Fruit fly (Drosophila melanogaster) whole organism, embryonic: ENCODE results near the gene CG31431.
A peak's percentile ranks its signal among the peaks of the same experiment; 100 is the strongest.

ENCODE experiments used
- Antp ChIP-seq: fragments of 200-800 bp; sonication (Bioruptor generic); optimal IDR thresholded peaks from 3 replicates; lab custom pipeline; 2016; ENCODE audit warnings: missing biosample characterization, missing genetic modification characterization
- Atf6 ChIP-seq: fragments of 200-800 bp; sonication (Bioruptor generic); IDR thresholded peaks from 2 replicates; pipeline ENCODE4 v1.3.6; 2022; ENCODE audit warnings: missing biosample characterization, missing genetic modification characterization
- CG1024 ChIP-seq: fragments of 200-800 bp; sonication (Bioruptor generic); IDR thresholded peaks from 2 replicates; pipeline ENCODE4 v1.3.6; 2022; ENCODE audit warnings: missing biosample characterization, missing genetic modification characterization
- CG10267 ChIP-seq: fragments of 200-800 bp; sonication (Bioruptor generic); optimal IDR thresholded peaks from 2 replicates; lab custom pipeline; 2018; ENCODE audit warnings: missing biosample characterization, mild to moderate bottlenecking, missing genetic modification characterization, moderate library complexity
- CG11093 ChIP-seq: fragments of 200-800 bp; sonication (Bioruptor generic); IDR thresholded peaks from 3 replicates; pipeline ENCODE4 v1.3.6; 2022; ENCODE audit warnings: missing biosample characterization, missing genetic modification characterization
- CG13287 ChIP-seq: fragments of 200-800 bp; sonication (Bioruptor generic); IDR thresholded peaks from 2 replicates; pipeline ENCODE4 v1.3.6; 2022; ENCODE audit warnings: missing biosample characterization, missing genetic modification characterization; ENCODE audit not compliant: partially characterized antibody
- CG16779 ChIP-seq: fragments of 200-800 bp; sonication (Bioruptor generic); IDR thresholded peaks from 2 replicates; pipeline ENCODE4 v1.3.6; 2022; ENCODE audit warnings: missing biosample characterization, missing genetic modification characterization
- CG17359 ChIP-seq: fragments of 200-800 bp; sonication (Bioruptor generic); optimal IDR thresholded peaks from 3 replicates; lab custom pipeline; 2018; ENCODE audit warnings: missing biosample characterization, mild to moderate bottlenecking, missing genetic modification characterization, moderate library complexity
- CG42726 ChIP-seq: fragments of 200-800 bp; sonication (Bioruptor generic); IDR thresholded peaks from 2 replicates; pipeline ENCODE4 v1.3.6; 2022; ENCODE audit warnings: missing biosample characterization, missing genetic modification characterization; ENCODE audit not compliant: partially characterized antibody
- CG4617 ChIP-seq: fragments of 200-800 bp; sonication (Bioruptor generic); optimal IDR thresholded peaks from 3 replicates; lab custom pipeline; 2016; ENCODE audit warnings: missing biosample characterization, missing genetic modification characterization, borderline replicate concordance
- CG6683 ChIP-seq: fragments of 200-800 bp; sonication (Bioruptor generic); optimal IDR thresholded peaks from 2 replicates; lab custom pipeline; 2017; ENCODE audit warnings: missing biosample characterization, mild to moderate bottlenecking, missing genetic modification characterization, missing genetic modification reagents
- CG6854 ChIP-seq: fragments of 200-800 bp; sonication (Bioruptor generic); optimal IDR thresholded peaks from 3 replicates; lab custom pipeline; 2017; ENCODE audit warnings: missing biosample characterization, mild to moderate bottlenecking, missing genetic modification characterization
- CG7372 ChIP-seq: fragments of 200-800 bp; sonication (Bioruptor generic); IDR thresholded peaks from 2 replicates; pipeline ENCODE4 v1.3.6; 2022; ENCODE audit warnings: missing biosample characterization, missing genetic modification characterization
- CG8388 ChIP-seq: fragments of 200-800 bp; sonication (Bioruptor generic); optimal IDR thresholded peaks from 2 replicates; lab custom pipeline; 2019; ENCODE audit warnings: missing biosample characterization, mild to moderate bottlenecking, missing genetic modification characterization, moderate library complexity
- CG8924 ChIP-seq: fragments of 200-800 bp; optimal IDR thresholded peaks from 3 replicates; lab custom pipeline; 2019; ENCODE audit warnings: missing biosample characterization, mild to moderate bottlenecking, missing genetic modification characterization, moderate library complexity
- CG9727 ChIP-seq: fragments of 200-800 bp; sonication (Bioruptor generic); optimal IDR thresholded peaks from 3 replicates; lab custom pipeline; 2017; ENCODE audit warnings: missing biosample characterization, mild to moderate bottlenecking, missing genetic modification characterization
- D19B ChIP-seq: fragments of 200-800 bp; sonication (Bioruptor generic); optimal IDR thresholded peaks from 2 replicates; lab custom pipeline; 2017; ENCODE audit warnings: missing biosample characterization, mild to moderate bottlenecking, missing genetic modification characterization
- Deaf1 ChIP-seq: fragments of 200-800 bp; optimal IDR thresholded peaks from 3 replicates; lab custom pipeline; 2019; ENCODE audit warnings: missing biosample characterization, mild to moderate bottlenecking, missing genetic modification characterization, moderate library complexity
- E2f2 ChIP-seq: fragments of 200-800 bp; sonication (Bioruptor generic); IDR thresholded peaks from 2 replicates; pipeline ENCODE4 v1.3.6; 2022; ENCODE audit warnings: missing biosample characterization, missing genetic modification characterization
- H15 ChIP-seq: fragments of 200-800 bp; sonication (Bioruptor generic); IDR thresholded peaks from 3 replicates; pipeline ENCODE4 v1.3.6; 2022; ENCODE audit warnings: missing biosample characterization, missing genetic modification characterization
- HLH3B ChIP-seq: fragments of 200-800 bp; sonication (Bioruptor generic); IDR thresholded peaks from 2 replicates; pipeline ENCODE4 v1.3.6; 2022; ENCODE audit warnings: missing biosample characterization, missing genetic modification characterization
- HLHmδ ChIP-seq: fragments of 200-800 bp; sonication (Bioruptor generic); optimal IDR thresholded peaks from 2 replicates; lab custom pipeline; 2018; ENCODE audit warnings: missing biosample characterization, mild to moderate bottlenecking, missing genetic modification characterization, moderate library complexity
- HmgD ChIP-seq: fragments of 200-800 bp; sonication (Bioruptor generic); optimal IDR thresholded peaks from 3 replicates; lab custom pipeline; 2016; ENCODE audit warnings: missing biosample characterization, missing genetic modification characterization
- Jarid2 ChIP-seq: fragments of 200-800 bp; sonication (Bioruptor generic); optimal IDR thresholded peaks from 3 replicates; lab custom pipeline; 2017; ENCODE audit warnings: mild to moderate bottlenecking, missing biosample characterization, missing genetic modification reagents, missing genetic modification characterization
- Max ChIP-seq: fragments of 200-800 bp; sonication (Bioruptor generic); optimal IDR thresholded peaks from 2 replicates; lab custom pipeline; 2016; ENCODE audit warnings: missing biosample characterization, mild to moderate bottlenecking, missing genetic modification characterization
- Med ChIP-seq: fragments of 200-800 bp; sonication (Bioruptor generic); peaks from one replicate; lab custom pipeline; 2016; ENCODE audit warnings: missing biosample characterization, missing genetic modification characterization, mild to moderate bottlenecking, inconsistent platforms, moderate library complexity
- Side ChIP-seq: fragments of 200-800 bp; sonication (Bioruptor generic); optimal IDR thresholded peaks from 2 replicates; lab custom pipeline; 2016; ENCODE audit warnings: missing biosample characterization, missing genetic modification characterization
- Spps ChIP-seq: fragments of 200-800 bp; sonication (Bioruptor generic); optimal IDR thresholded peaks from 2 replicates; lab custom pipeline; 2018; ENCODE audit warnings: missing biosample characterization, mild to moderate bottlenecking, missing genetic modification characterization
- Trl ChIP-seq, 3 experiments: fragments of >200 bp in 2 of 3; fragments of 200-800 bp in 1 of 3; sonication (Bioruptor generic) in 1 of 3; optimal IDR thresholded peaks; 2 replicates in 1 of 3; 3 replicates in 2 of 3; lab custom pipeline; 2016 to 2017; ENCODE audit warnings: missing biosample characterization in 1 of 3, missing genetic modification characterization in 1 of 3
- ase ChIP-seq: fragments of 200-800 bp; sonication (Bioruptor generic); IDR thresholded peaks from 3 replicates; pipeline ENCODE4 v1.3.6; 2022; ENCODE audit warnings: missing biosample characterization, missing genetic modification characterization
- az2 ChIP-seq: fragments of 200-800 bp; sonication (Bioruptor generic); optimal IDR thresholded peaks from 3 replicates; lab custom pipeline; 2016; ENCODE audit warnings: missing biosample characterization, missing genetic modification characterization
- bbx ChIP-seq: fragments of 200-800 bp; sonication (Bioruptor generic); IDR thresholded peaks from 2 replicates; pipeline ENCODE4 v1.3.6; 2022; ENCODE audit warnings: missing biosample characterization, missing genetic modification characterization; ENCODE audit not compliant: partially characterized antibody
- ci ChIP-seq: fragments of 200-800 bp; sonication (Bioruptor generic); IDR thresholded peaks from 3 replicates; pipeline ENCODE4 v1.3.6; 2022; ENCODE audit warnings: missing biosample characterization, missing genetic modification characterization
- danr ChIP-seq: fragments of 200-800 bp; sonication (Bioruptor generic); IDR thresholded peaks from 2 replicates; pipeline ENCODE4 v1.3.6; 2022; ENCODE audit warnings: missing biosample characterization, missing genetic modification characterization
- fru ChIP-seq: fragments of >200 bp; optimal IDR thresholded peaks from 2 replicates; lab custom pipeline; 2017
- grn ChIP-seq: fragments of 200-800 bp; sonication (Bioruptor generic); optimal IDR thresholded peaks from 3 replicates; lab custom pipeline; 2017; ENCODE audit warnings: missing biosample characterization, missing genetic modification characterization
- kah ChIP-seq: fragments of 200-800 bp; sonication (Bioruptor generic); optimal IDR thresholded peaks from 2 replicates; lab custom pipeline; 2018; ENCODE audit warnings: missing biosample characterization, mild to moderate bottlenecking, missing genetic modification characterization
- ken ChIP-seq: fragments of 200-800 bp; sonication (Bioruptor generic); IDR thresholded peaks from 3 replicates; pipeline ENCODE4 v1.3.6; 2022; ENCODE audit warnings: missing biosample characterization, missing genetic modification characterization
- klu ChIP-seq: fragments of 200-800 bp; sonication (Bioruptor generic); IDR thresholded peaks from 2 replicates; pipeline ENCODE4 v1.3.6; 2022; ENCODE audit warnings: missing biosample characterization, missing genetic modification characterization
- lab ChIP-seq: fragments of 200-800 bp; sonication (Bioruptor generic); optimal IDR thresholded peaks from 3 replicates; lab custom pipeline; 2017; ENCODE audit warnings: missing biosample characterization, missing genetic modification characterization, mild to moderate bottlenecking, moderate library complexity, missing genetic modification reagents
- pb ChIP-seq: fragments of 200-800 bp; sonication (Bioruptor generic); optimal IDR thresholded peaks from 3 replicates; lab custom pipeline; 2016; ENCODE audit warnings: missing biosample characterization, missing genetic modification characterization
- pum ChIP-seq: fragments of 200-800 bp; sonication (Bioruptor generic); optimal IDR thresholded peaks from 2 replicates; lab custom pipeline; 2016; ENCODE audit warnings: missing biosample characterization, missing genetic modification characterization
- pzg ChIP-seq: fragments of 200-800 bp; sonication (Bioruptor generic); optimal IDR thresholded peaks from 3 replicates; lab custom pipeline; 2018; ENCODE audit warnings: missing biosample characterization, mild to moderate bottlenecking, missing genetic modification characterization, moderate library complexity
- sc ChIP-seq, 3 experiments: fragments of >200 bp in 2 of 3; fragments of 200-800 bp in 1 of 3; sonication (Bioruptor generic) in 1 of 3; optimal IDR thresholded peaks; 2 replicates in 2 of 3; 3 replicates in 1 of 3; lab custom pipeline; 2017; ENCODE audit warnings: mild to moderate bottlenecking in 1 of 3, missing biosample characterization in 1 of 3, missing genetic modification characterization in 1 of 3, missing genetic modification reagents in 1 of 3
- slp2 ChIP-seq: fragments of 200-800 bp; sonication (Bioruptor generic); optimal IDR thresholded peaks from 2 replicates; lab custom pipeline; 2016; ENCODE audit warnings: missing biosample characterization, missing genetic modification characterization
- sug ChIP-seq: fragments of 200-800 bp; optimal IDR thresholded peaks from 2 replicates; lab custom pipeline; 2019; ENCODE audit warnings: missing biosample characterization, mild to moderate bottlenecking, missing genetic modification characterization, moderate library complexity
- tio ChIP-seq: fragments of 200-800 bp; sonication (Bioruptor generic); optimal IDR thresholded peaks from 2 replicates; lab custom pipeline; 2017; ENCODE audit warnings: missing biosample characterization, missing genetic modification characterization, inconsistent platforms
- vnd ChIP-seq: fragments of 200-800 bp; sonication (Bioruptor generic); IDR thresholded peaks from 3 replicates; pipeline ENCODE4 v1.3.6; 2022; ENCODE audit warnings: missing biosample characterization, missing genetic modification characterization; ENCODE audit not compliant: partially characterized antibody
- wdn ChIP-seq: fragments of 200-800 bp; sonication (Bioruptor generic); IDR thresholded peaks from 2 replicates; pipeline ENCODE4 v1.3.6; 2022; ENCODE audit warnings: missing biosample characterization, missing genetic modification characterization
- zfh2 ChIP-seq: fragments of 200-800 bp; sonication (Bioruptor generic); optimal IDR thresholded peaks from 2 replicates; lab custom pipeline; 2016; ENCODE audit warnings: missing biosample characterization, missing genetic modification characterization

Gene CG31431

dm6 chr3R:21848987-21849442 is 21.5 kb upstream of the CG31431 start (continued):
- peak; percentile 72 for TF ChIP-seq lab (GFP tag; lab: Kevin White, UChicago)
- no peak for TF ChIP-seq CG1024
- peak; percentile 4 for TF ChIP-seq CG4617 (GFP tag; lab: Kevin White, UChicago)
- TF ChIP-seq sc (optimal IDR thresholded peaks at IDR 0.05; lab: Kevin White, UChicago): no peak
- TF ChIP-seq sc (GFP tag; optimal IDR thresholded peaks at IDR 0.05; lab: Kevin White, UChicago): peak; percentile 53
- no peak for TF ChIP-seq fru (lab: Kevin White, UChicago)
- peak; percentile 57 for TF ChIP-seq Max (GFP tag; lab: Kevin White, UChicago)
- peak; percentile 38; the same call in 1 of the 3 replicates for TF ChIP-seq H15 (GFP tag; lab: Robert Waterston, UW)
- TF ChIP-seq CG42726 (GFP tag; lab: Robert Waterston, UW): no peak
- no peak for TF ChIP-seq danr (GFP tag; lab: Robert Waterston, UW)
- TF ChIP-seq vnd (GFP tag; lab: Robert Waterston, UW): no peak
- TF ChIP-seq ci: 0 out of 3 replicates have a peak, but pooled peaks have one; percentile 13
- no peak for TF ChIP-seq HLHmδ
- TF ChIP-seq ase (GFP tag; lab: Robert Waterston, UW): 0 out of 3 replicates have a peak, but pooled peaks have one; percentile 26
- TF ChIP-seq kah: peak; percentile 28
- TF ChIP-seq CG6854: no peak
- peak; percentile 63 for TF ChIP-seq pum (GFP tag; lab: Kevin White, UChicago)
- peak; percentile 75 for TF ChIP-seq az2 (GFP tag; lab: Kevin White, UChicago)
- TF ChIP-seq Jarid2 (GFP tag; lab: Kevin White, UChicago): peak; percentile 17
- peak; percentile 61 for TF ChIP-seq Antp (GFP tag; lab: Kevin White, UChicago)
- peak; percentile 67 for TF ChIP-seq CG17359 (tag; lab: Kevin White, UChicago)
- no peak for TF ChIP-seq grn (GFP tag; lab: Kevin White, UChicago)
- no peak for TF ChIP-seq ken
- peak; percentile 80 for TF ChIP-seq tio (GFP tag; lab: Kevin White, UChicago)
- TF ChIP-seq pzg (GFP tag; lab: Kevin White, UChicago): no peak
- TF ChIP-seq Side: peak; percentile 56
- TF ChIP-seq sug (tag; lab: Kevin White, UChicago): peak; percentile 10
- TF ChIP-seq Med (GFP tag; lab: Kevin White, UChicago): peak; percentile 87
- TF ChIP-seq Spps: peak; percentile 50
- 0 out of 3 replicates have a peak, but pooled peaks have one; percentile 45 for TF ChIP-seq CG11093 (GFP tag; lab: Robert Waterston, UW)
- no peak for TF ChIP-seq bbx (GFP tag; lab: Robert Waterston, UW)
- no peak for TF ChIP-seq CG16779 (GFP tag; lab: Robert Waterston, UW)
- TF ChIP-seq HLH3B (GFP tag; lab: Robert Waterston, UW): peak; percentile 52; the same call in 1 of the 2 replicates
- TF ChIP-seq CG6683 (GFP tag; lab: Kevin White, UChicago): peak; percentile 9
- TF ChIP-seq E2f2 (GFP tag; lab: Robert Waterston, UW): no peak
- TF ChIP-seq CG8388 (GFP tag; lab: Kevin White, UChicago): peak; percentile 77
- TF ChIP-seq slp2 (GFP tag; lab: Kevin White, UChicago): peak; percentile 49
- peak; percentile 8 for TF ChIP-seq D19B (GFP tag; lab: Kevin White, UChicago)
- TF ChIP-seq CG7372 (GFP tag; lab: Robert Waterston, UW): no peak
- TF ChIP-seq CG8924: peak; percentile 84
- no peak for TF ChIP-seq wdn (GFP tag; lab: Robert Waterston, UW)
- no peak for TF ChIP-seq CG13287
- TF ChIP-seq Atf6 (GFP tag; lab: Robert Waterston, UW): no peak
- TF ChIP-seq zfh2 (GFP tag; lab: Kevin White, UChicago): peak; percentile 1
- no peak for TF ChIP-seq Trl (optimal IDR thresholded peaks at IDR 0.05; lab: Kevin White, UChicago)
- peak; percentile 66 for TF ChIP-seq Trl (GFP tag; optimal IDR thresholded peaks at IDR 0.05; lab: Kevin White, UChicago)
- TF ChIP-seq CG9727 (GFP tag; lab: Kevin White, UChicago): peak; percentile 92
- no peak for TF ChIP-seq klu (GFP tag; lab: Robert Waterston, UW)
- TF ChIP-seq pb (GFP tag; lab: Kevin White, UChicago): peak; percentile 46
- peak; percentile 29 for TF ChIP-seq Deaf1
- TF ChIP-seq HmgD (GFP tag; lab: Kevin White, UChicago): no peak
- peak; percentile 77 for TF ChIP-seq CG10267 (tag; lab: Kevin White, UChicago)
